Fruit fly (Drosophila melanogaster): ENCODE results near the gene CG44198.

- TF ChIP-seq psq (optimal IDR thresholded peaks at IDR 0.05) (no peak), ttk (optimal IDR thresholded peaks at IDR 0.05) (no peak), insv (optimal IDR thresholded peaks at IDR 0.05) (no peak), h (optimal IDR thresholded peaks at IDR 0.05) (no peak)
These were observed 17.0 kb upstream of the CG44198 start for dm6 chr2L:13135929-13136328.
